Fruit fly (Drosophila melanogaster) whole organism, embryonic: ENCODE measurements around the gene RpL32.

Experiments
- Ada2b ChIP-seq: fragments of 200-800 bp; sonication (Bioruptor generic); IDR thresholded peaks from 2 replicates; pipeline ENCODE4 v1.3.6; 2022; ENCODE audit warnings: missing biosample characterization, missing genetic modification characterization
- Bgb ChIP-seq: fragments of 200-800 bp; sonication (Bioruptor generic); IDR thresholded peaks from 2 replicates; pipeline ENCODE4 v1.3.6; 2022; ENCODE audit warnings: missing biosample characterization, missing genetic modification characterization; ENCODE audit not compliant: partially characterized antibody
- CG10462 ChIP-seq: fragments of 200-800 bp; sonication (Bioruptor generic); optimal IDR thresholded peaks from 2 replicates; lab custom pipeline; 2016; ENCODE audit warnings: missing biosample characterization, missing genetic modification characterization
- CG10979 ChIP-seq: fragments of 200-800 bp; sonication (Bioruptor generic); optimal IDR thresholded peaks from 2 replicates; lab custom pipeline; 2018; ENCODE audit warnings: missing biosample characterization, mild to moderate bottlenecking, missing genetic modification characterization, moderate library complexity
- CG13296 ChIP-seq: fragments of 200-800 bp; sonication (Bioruptor generic); optimal IDR thresholded peaks from 3 replicates; lab custom pipeline; 2018; ENCODE audit warnings: missing biosample characterization, mild to moderate bottlenecking, missing genetic modification characterization
- CG15269 ChIP-seq: fragments of 200-800 bp; sonication (Bioruptor generic); optimal IDR thresholded peaks from 2 replicates; lab custom pipeline; 2018; ENCODE audit warnings: missing biosample characterization, mild to moderate bottlenecking, missing genetic modification characterization, moderate library complexity
- CG15514 ChIP-seq: fragments of 200-800 bp; sonication (Bioruptor generic); optimal IDR thresholded peaks from 3 replicates; lab custom pipeline; 2017; ENCODE audit warnings: missing biosample characterization, missing genetic modification characterization, mild to moderate bottlenecking, moderate library complexity, missing genetic modification reagents
- CG17186 ChIP-seq: fragments of 200-800 bp; sonication (Bioruptor generic); optimal IDR thresholded peaks from 3 replicates; lab custom pipeline; 2017; ENCODE audit warnings: missing biosample characterization, missing genetic modification reagents, missing genetic modification characterization
- CG17359 ChIP-seq: fragments of 200-800 bp; sonication (Bioruptor generic); optimal IDR thresholded peaks from 3 replicates; lab custom pipeline; 2018; ENCODE audit warnings: missing biosample characterization, mild to moderate bottlenecking, missing genetic modification characterization, moderate library complexity
- CG17385 ChIP-seq: fragments of 200-800 bp; sonication (Bioruptor generic); optimal IDR thresholded peaks from 3 replicates; lab custom pipeline; 2018; ENCODE audit warnings: missing biosample characterization, mild to moderate bottlenecking, missing genetic modification characterization
- CG18262 ChIP-seq: fragments of 200-800 bp; optimal IDR thresholded peaks from 3 replicates; lab custom pipeline; 2019; ENCODE audit warnings: missing biosample characterization, mild to moderate bottlenecking, missing genetic modification characterization, moderate library complexity
- CG3163 ChIP-seq: fragments of 200-800 bp; sonication (Bioruptor generic); optimal IDR thresholded peaks from 3 replicates; lab custom pipeline; 2016; ENCODE audit warnings: missing biosample characterization, missing genetic modification characterization
- CG3847 ChIP-seq: fragments of 200-800 bp; sonication (Bioruptor generic); IDR thresholded peaks from 2 replicates; pipeline ENCODE4 v1.3.6; 2022; ENCODE audit warnings: missing biosample characterization, missing genetic modification characterization
- CG4424 ChIP-seq: fragments of 200-800 bp; sonication (Bioruptor generic); optimal IDR thresholded peaks from 3 replicates; lab custom pipeline; 2016; ENCODE audit warnings: missing biosample characterization, missing genetic modification characterization
- CG6272 ChIP-seq: fragments of 200-800 bp; sonication (Bioruptor generic); IDR thresholded peaks from 2 replicates; pipeline ENCODE4 v1.3.6; 2022; ENCODE audit warnings: missing biosample characterization, missing genetic modification characterization
- CG8944 ChIP-seq: fragments of 200-800 bp; sonication (Bioruptor generic); optimal IDR thresholded peaks from 3 replicates; lab custom pipeline; 2016; ENCODE audit warnings: missing biosample characterization, missing genetic modification characterization
- CG9932 ChIP-seq: fragments of 200-800 bp; sonication (Bioruptor generic); IDR thresholded peaks from 2 replicates; pipeline ENCODE4 v1.3.6; 2022; ENCODE audit warnings: missing biosample characterization, missing genetic modification characterization
- CoRest ChIP-seq: fragments of 200-800 bp; sonication (Bioruptor generic); optimal IDR thresholded peaks from 3 replicates; lab custom pipeline; 2018; ENCODE audit warnings: missing biosample characterization, mild to moderate bottlenecking, missing genetic modification characterization, moderate library complexity
- Dll ChIP-seq: fragments of 200-800 bp; sonication (Bioruptor generic); IDR thresholded peaks from 4 replicates; pipeline ENCODE4 v1.3.6; 2022; ENCODE audit warnings: missing biosample characterization, missing genetic modification characterization; ENCODE audit not compliant: partially characterized antibody
- Doc3 ChIP-seq: fragments of 200-800 bp; sonication (Bioruptor generic); IDR thresholded peaks from 3 replicates; pipeline ENCODE4 v1.3.6; 2022; ENCODE audit warnings: missing biosample characterization, missing genetic modification characterization; ENCODE audit not compliant: partially characterized antibody
- Dp ChIP-seq: fragments of 200-800 bp; sonication (Bioruptor generic); optimal IDR thresholded peaks from 2 replicates; lab custom pipeline; 2018; ENCODE audit warnings: missing biosample characterization, mild to moderate bottlenecking, missing genetic modification characterization, moderate library complexity
- Fer1 ChIP-seq: fragments of 200-800 bp; sonication (Bioruptor generic); optimal IDR thresholded peaks from 2 replicates; lab custom pipeline; 2017; ENCODE audit warnings: missing biosample characterization, mild to moderate bottlenecking, missing genetic modification characterization
- Hsf ChIP-seq: fragments of 200-800 bp; sonication (Bioruptor generic); optimal IDR thresholded peaks from 3 replicates; lab custom pipeline; 2016; ENCODE audit warnings: missing biosample characterization, missing genetic modification characterization
- Lhr ChIP-seq: fragments of 200-800 bp; sonication (Bioruptor generic); optimal IDR thresholded peaks from 3 replicates; lab custom pipeline; 2017; ENCODE audit warnings: mild to moderate bottlenecking, missing biosample characterization, missing genetic modification reagents, missing genetic modification characterization
- Meics ChIP-seq: fragments of 200-800 bp; sonication (Bioruptor generic); optimal IDR thresholded peaks from 2 replicates; lab custom pipeline; 2017; ENCODE audit warnings: missing biosample characterization, mild to moderate bottlenecking, missing genetic modification characterization
- Nf-YB ChIP-seq: fragments of 200-800 bp; sonication (Bioruptor generic); optimal IDR thresholded peaks from 3 replicates; lab custom pipeline; 2019; ENCODE audit warnings: missing biosample characterization, mild to moderate bottlenecking, missing genetic modification characterization, moderate library complexity
- NfI ChIP-seq: fragments of 200-800 bp; sonication (Bioruptor generic); optimal IDR thresholded peaks from 3 replicates; lab custom pipeline; 2018; ENCODE audit warnings: missing biosample characterization, mild to moderate bottlenecking, missing genetic modification characterization, moderate library complexity
- Rfx ChIP-seq: fragments of 200-800 bp; sonication (Bioruptor generic); IDR thresholded peaks from 2 replicates; pipeline ENCODE4 v1.3.6; 2022; ENCODE audit warnings: missing biosample characterization, missing genetic modification characterization
- Spps ChIP-seq: fragments of 200-800 bp; sonication (Bioruptor generic); optimal IDR thresholded peaks from 2 replicates; lab custom pipeline; 2018; ENCODE audit warnings: missing biosample characterization, mild to moderate bottlenecking, missing genetic modification characterization
- Stat92E ChIP-seq, 3 experiments: fragments of >200 bp in 2 of 3; fragments of 200-800 bp in 1 of 3; sonication (Bioruptor generic) in 1 of 3; optimal IDR thresholded peaks; 2 replicates each; lab custom pipeline; 2017 to 2019; ENCODE audit warnings: missing biosample characterization in 3 of 3, missing genetic modification characterization in 3 of 3, mild to moderate bottlenecking in 1 of 3, moderate library complexity in 1 of 3
- YL-1 ChIP-seq: fragments of 200-800 bp; sonication (Bioruptor generic); optimal IDR thresholded peaks from 3 replicates; lab custom pipeline; 2017; ENCODE audit warnings: missing biosample characterization, mild to moderate bottlenecking, missing genetic modification characterization
- ato ChIP-seq: fragments of 200-800 bp; sonication (Bioruptor generic); IDR thresholded peaks from 2 replicates; pipeline ENCODE4 v1.3.6; 2022; ENCODE audit warnings: missing biosample characterization, missing genetic modification characterization; ENCODE audit not compliant: partially characterized antibody
- bbx ChIP-seq: fragments of 200-800 bp; sonication (Bioruptor generic); IDR thresholded peaks from 2 replicates; pipeline ENCODE4 v1.3.6; 2022; ENCODE audit warnings: missing biosample characterization, missing genetic modification characterization; ENCODE audit not compliant: partially characterized antibody
- chinmo ChIP-seq: fragments of 200-800 bp; sonication (Bioruptor generic); IDR thresholded peaks from 4 replicates; pipeline ENCODE4 v1.3.6; 2022; ENCODE audit warnings: missing biosample characterization, missing genetic modification characterization; ENCODE audit not compliant: partially characterized antibody
- dmrt11E ChIP-seq: fragments of 200-800 bp; sonication (Bioruptor generic); optimal IDR thresholded peaks from 3 replicates; lab custom pipeline; 2018; ENCODE audit warnings: missing biosample characterization, mild to moderate bottlenecking, missing genetic modification characterization, moderate library complexity
- eve ChIP-seq, 2 experiments: fragments of >200 bp; optimal IDR thresholded peaks; 2 replicates each; lab custom pipeline; 2017; ENCODE audit warnings: missing biosample characterization in 2 of 2, missing genetic modification characterization in 2 of 2
- hb ChIP-seq: fragments of 200-800 bp; sonication (Bioruptor generic); IDR thresholded peaks from 3 replicates; pipeline ENCODE4 v1.3.6; 2022; ENCODE audit warnings: missing biosample characterization, missing genetic modification characterization; ENCODE audit not compliant: partially characterized antibody
- hbn ChIP-seq: fragments of 200-800 bp; sonication (Bioruptor generic); IDR thresholded peaks from 2 replicates; pipeline ENCODE4 v1.3.6; 2022; ENCODE audit warnings: missing biosample characterization, missing genetic modification characterization; ENCODE audit not compliant: partially characterized antibody
- ind ChIP-seq: fragments of 200-800 bp; sonication (Bioruptor generic); optimal IDR thresholded peaks from 3 replicates; lab custom pipeline; 2016; ENCODE audit warnings: missing biosample characterization, missing genetic modification characterization
- jigr1 ChIP-seq: fragments of 200-800 bp; sonication (Bioruptor generic); IDR thresholded peaks from 3 replicates; pipeline ENCODE4 v1.3.6; 2022; ENCODE audit warnings: missing biosample characterization, missing genetic modification characterization
- lilli ChIP-seq: fragments of 200-800 bp; sonication (Bioruptor generic); optimal IDR thresholded peaks from 3 replicates; lab custom pipeline; 2016; ENCODE audit warnings: missing biosample characterization, missing genetic modification characterization
- lov ChIP-seq, 2 experiments: fragments of 200-800 bp in 1 of 2; fragments of >200 bp in 1 of 2; sonication (Bioruptor generic) in 1 of 2; IDR thresholded peaks in 1 of 2; optimal IDR thresholded peaks in 1 of 2; 2 replicates in 1 of 2; 3 replicates in 1 of 2; pipeline versions ENCODE4 v1.3.6 to Lab custom; 2017 to 2022; ENCODE audit warnings: missing biosample characterization in 1 of 2, missing genetic modification characterization in 1 of 2
- luna ChIP-seq: fragments of 200-800 bp; sonication (Bioruptor generic); optimal IDR thresholded peaks from 2 replicates; lab custom pipeline; 2016; ENCODE audit warnings: missing biosample characterization, missing genetic modification characterization
- ro ChIP-seq: fragments of 200-800 bp; sonication (Bioruptor generic); IDR thresholded peaks from 2 replicates; pipeline ENCODE4 v1.3.6; 2022; ENCODE audit warnings: missing biosample characterization, missing genetic modification characterization
- row ChIP-seq: fragments of 200-800 bp; sonication (Bioruptor generic); IDR thresholded peaks from 3 replicates; pipeline ENCODE4 v1.3.6; 2022; ENCODE audit warnings: missing biosample characterization, missing genetic modification characterization
- slbo ChIP-seq: fragments of 200-800 bp; sonication (Bioruptor generic); IDR thresholded peaks from 2 replicates; pipeline ENCODE4 v1.3.6; 2022; ENCODE audit warnings: missing biosample characterization, missing genetic modification characterization
- stc ChIP-seq: fragments of 200-800 bp; sonication (Bioruptor generic); IDR thresholded peaks from 2 replicates; pipeline ENCODE4 v1.3.6; 2022; ENCODE audit warnings: missing biosample characterization, missing genetic modification characterization
- vnd ChIP-seq: fragments of 200-800 bp; sonication (Bioruptor generic); IDR thresholded peaks from 3 replicates; pipeline ENCODE4 v1.3.6; 2022; ENCODE audit warnings: missing biosample characterization, missing genetic modification characterization; ENCODE audit not compliant: partially characterized antibody
- vvl ChIP-seq: fragments of 200-800 bp; sonication (Bioruptor generic); IDR thresholded peaks from 2 replicates; pipeline ENCODE4 v1.3.6; 2022; ENCODE audit warnings: missing biosample characterization, missing genetic modification characterization

Gene RpL32

dm6 chr3R:30039494-30039893 lies 6.5 kb downstream of the RpL32 start, which contains the start of the genes janA, Sry-alpha and Sry-beta (continued):
- TF ChIP-seq CG13296 (GFP tag; lab: Kevin White, UChicago): no peak
- TF ChIP-seq CG18262 (tag; lab: Kevin White, UChicago): no peak
- peak; percentile 24 for TF ChIP-seq Lhr (GFP tag; lab: Kevin White, UChicago)
- no peak for TF ChIP-seq CG3163 (GFP tag; lab: Kevin White, UChicago)
- no peak for TF ChIP-seq CG17385
- peak; percentile 43; the same call in 1 of the 2 replicates for TF ChIP-seq CG9932
- no peak for TF ChIP-seq jigr1
- no peak for TF ChIP-seq CG4424 (GFP tag; lab: Kevin White, UChicago)
- TF ChIP-seq stc (GFP tag; lab: Robert Waterston, UW): no peak
- TF ChIP-seq Hsf (GFP tag; lab: Kevin White, UChicago): peak; percentile 22
- TF ChIP-seq vvl (GFP tag; lab: Robert Waterston, UW): peak; percentile 42; the same call in 1 of the 2 replicates
- TF ChIP-seq Nf-YB (GFP tag; lab: Kevin White, UChicago): no peak
- TF ChIP-seq dmrt11E (tag; lab: Kevin White, UChicago): no peak
- TF ChIP-seq Dll (GFP tag; lab: Robert Waterston, UW): peak; percentile 100
- peak; percentile 24; the same call in 1 of the 2 replicates for TF ChIP-seq slbo (GFP tag; lab: Robert Waterston, UW)
- TF ChIP-seq vnd (GFP tag; lab: Robert Waterston, UW): peak; percentile 100
- TF ChIP-seq Dp (GFP tag; lab: Kevin White, UChicago): peak; percentile 63
- TF ChIP-seq YL-1 (GFP tag; lab: Kevin White, UChicago): peak; percentile 86
- peak; percentile 99 for TF ChIP-seq chinmo (GFP tag; lab: Robert Waterston, UW)
- TF ChIP-seq ro (GFP tag; lab: Robert Waterston, UW): no peak
- TF ChIP-seq CG3847: peak; percentile 52
- TF ChIP-seq CoRest (tag; lab: Kevin White, UChicago): peak; percentile 36
- peak; percentile 29; the same call in 1 of the 2 replicates for TF ChIP-seq CG6272 (GFP tag; lab: Robert Waterston, UW)
- no peak for TF ChIP-seq ind (GFP tag; lab: Kevin White, UChicago)
- TF ChIP-seq ato (GFP tag; lab: Robert Waterston, UW): peak; percentile 99
- TF ChIP-seq NfI: no peak
- TF ChIP-seq hb: peak; percentile 99
- TF ChIP-seq CG15514 (GFP tag; lab: Kevin White, UChicago): peak; percentile 94
- TF ChIP-seq Meics (GFP tag; lab: Kevin White, UChicago): no peak
- TF ChIP-seq Ada2b: no peak
- TF ChIP-seq CG17359: no peak
- TF ChIP-seq CG8944: no peak
- TF ChIP-seq CG10462 (GFP tag; lab: Kevin White, UChicago): no peak
- TF ChIP-seq row (GFP tag; lab: Robert Waterston, UW): peak; percentile 69
- peak in 1 of 3 experiments; percentile 29 for TF ChIP-seq Stat92E (GFP tag; optimal IDR thresholded peaks at IDR 0.05; lab: Kevin White, UChicago)
- no peak for TF ChIP-seq Spps (tag; lab: Kevin White, UChicago)
- peak; percentile 7 for TF ChIP-seq CG10979 (tag; lab: Kevin White, UChicago)
- TF ChIP-seq luna: no peak
- peak; percentile 99 for TF ChIP-seq bbx (GFP tag; lab: Robert Waterston, UW)
- TF ChIP-seq hbn (GFP tag; lab: Robert Waterston, UW): peak; percentile 99
- TF ChIP-seq CG17186 (GFP tag; lab: Kevin White, UChicago): peak; percentile 38
- TF ChIP-seq eve (GFP tag; optimal IDR thresholded peaks at IDR 0.05; lab: Kevin White, UChicago): no peak
- TF ChIP-seq Bgb: peak; percentile 99
- TF ChIP-seq Rfx: peak; percentile 44
- peak; percentile 9 for TF ChIP-seq Fer1 (GFP tag; lab: Kevin White, UChicago)
- TF ChIP-seq CG15269: no peak
- TF ChIP-seq lilli (GFP tag; lab: Kevin White, UChicago): peak; percentile 56
- peak; percentile 100 for TF ChIP-seq Doc3 (GFP tag; lab: Robert Waterston, UW)
- TF ChIP-seq lov (optimal IDR thresholded peaks at IDR 0.05; lab: Kevin White, UChicago): no peak
- no peak for TF ChIP-seq lov (GFP tag; IDR thresholded peaks at IDR 0.05; lab: Robert Waterston, UW)
